Worm (Caenorhabditis elegans): Measurements from ENCODE around the gene tank-1.

The tank-1 gene

ce11 chrV:1321776-1322175, 36.3 kb upstream of the tank-1 start:
- TF ChIP-seq him-1 (tag; optimal IDR thresholded peaks at IDR 0.05): no peak
- TF ChIP-seq mel-28 (tag; optimal IDR thresholded peaks at IDR 0.05; ENCODE audit: borderline replicate concordance): no peak
- no peak for TF ChIP-seq bed-1 (GFP tag; IDR thresholded peaks at IDR 0.05)
- TF ChIP-seq F39B2.1 (GFP tag; IDR thresholded peaks at IDR 0.05): no peak
- no peak for TF ChIP-seq lin-40 (tag; optimal IDR thresholded peaks at IDR 0.05)
- no peak for TF ChIP-seq F49E8.2 (tag; optimal IDR thresholded peaks at IDR 0.05; ENCODE audit: insufficient read depth)
- no peak for TF ChIP-seq F23B12.7 (tag; optimal IDR thresholded peaks at IDR 0.05; ENCODE audit: insufficient read depth)
- no peak for TF ChIP-seq ceh-40 (GFP tag; IDR thresholded peaks at IDR 0.05)
- TF ChIP-seq tbp1 (GFP tag; optimal IDR thresholded peaks at IDR 0.05): no peak
- TF ChIP-seq F37B4.10 (GFP tag; IDR thresholded peaks at IDR 0.05): no peak
- TF ChIP-seq Y53F4B.3 (GFP tag; IDR thresholded peaks at IDR 0.05): no peak
- no peak for TF ChIP-seq dpl-1 (GFP tag; optimal IDR thresholded peaks at IDR 0.05)
- TF ChIP-seq B0019.2 (GFP tag; conservative IDR thresholded peaks at IDR 0.05): no peak
- no peak for TF ChIP-seq snpc-3.4 (tag; optimal IDR thresholded peaks at IDR 0.05)
- TF ChIP-seq ama-1 (optimal IDR thresholded peaks at IDR 0.05): no peak
- no peak for TF ChIP-seq ama-1 (GFP tag; optimal IDR thresholded peaks at IDR 0.05)
- TF ChIP-seq snpc-4 (GFP tag; optimal IDR thresholded peaks at IDR 0.05): no peak
- TF ChIP-seq snpc-4 (tag; optimal IDR thresholded peaks at IDR 0.05): no peak
- no peak for TF ChIP-seq F55B11.4 (tag; optimal IDR thresholded peaks at IDR 0.05; ENCODE audit: borderline replicate concordance, insufficient read depth)
- no peak for TF ChIP-seq attf-3 (GFP tag; conservative IDR thresholded peaks at IDR 0.05)
- TF ChIP-seq rpc-1 (optimal IDR thresholded peaks at IDR 0.05): no peak
- TF ChIP-seq rpc-1 (tag; optimal IDR thresholded peaks at IDR 0.05): no peak

ce11 chrV:1317869-1318354, 32.4 kb upstream of the tank-1 start, which contains the start of gene F16B3.3:
Gene F16B3.3, minus strand, starts transcription at chrV:1317919.
- TF ChIP-seq aptf-3 (GFP tag; IDR thresholded peaks at IDR 0.05): no peak

DNA sequence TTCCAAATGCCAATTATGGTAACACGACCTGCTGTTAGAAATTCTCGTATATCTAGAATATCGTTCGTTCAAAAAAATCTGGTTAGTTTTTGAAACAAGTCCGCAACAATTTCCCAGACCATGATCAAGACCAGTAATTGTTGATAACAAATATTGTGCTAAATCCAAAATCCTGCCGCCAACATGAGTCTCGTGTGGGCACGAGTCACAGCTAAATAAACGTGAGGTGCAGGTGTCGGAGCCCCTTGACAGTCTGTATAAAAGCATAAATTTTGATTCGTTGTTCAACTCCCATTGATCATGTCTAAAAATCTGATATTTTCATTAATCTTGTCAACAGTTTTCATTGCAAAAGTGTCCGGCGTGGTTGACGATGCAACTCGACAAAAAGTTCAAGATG, 29.3 kb upstream of the tank-1 start, which contains the start of gene F16B3.2:
F16B3.2 (plus strand) TSS at position 301 of the 400 bp plus-strand sequence.
- TF ChIP-seq Y67H2A.10 (GFP tag; conservative IDR thresholded peaks at IDR 0.05): no peak
- no peak for TF ChIP-seq bed-1 (GFP tag; IDR thresholded peaks at IDR 0.05)
- no peak for TF ChIP-seq rec-8 (tag; optimal IDR thresholded peaks at IDR 0.05)
- no peak for TF ChIP-seq Y79H2A.3 (GFP tag; conservative IDR thresholded peaks at IDR 0.05)
- TF ChIP-seq B0261.1 (tag; optimal IDR thresholded peaks at IDR 0.05): no peak

DNA sequence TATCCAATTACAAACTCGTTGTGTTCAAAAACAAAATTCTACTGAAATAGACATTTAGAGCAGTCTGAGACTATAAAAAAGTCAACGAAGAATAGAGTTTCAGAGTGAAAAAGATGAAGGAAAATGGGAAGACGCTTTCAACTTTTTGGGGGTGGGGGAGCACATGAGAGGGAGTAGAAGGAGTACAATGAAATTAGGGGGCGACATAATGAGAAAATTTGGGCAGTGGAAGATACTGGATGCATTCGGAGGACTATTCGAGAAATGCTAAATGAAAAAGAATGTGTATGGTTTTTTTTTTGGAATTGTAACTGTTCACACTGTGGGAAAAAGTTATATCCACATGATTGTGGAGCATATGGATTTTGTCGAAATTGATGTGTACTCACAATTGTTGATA, 27.8 kb upstream of the tank-1 start:
- TF ChIP-seq nfya-1 (tag; optimal IDR thresholded peaks at IDR 0.05; ENCODE audit: borderline replicate concordance, insufficient read depth) (no peak), K12H6.12 (tag; optimal IDR thresholded peaks at IDR 0.05) (no peak)

DNA sequence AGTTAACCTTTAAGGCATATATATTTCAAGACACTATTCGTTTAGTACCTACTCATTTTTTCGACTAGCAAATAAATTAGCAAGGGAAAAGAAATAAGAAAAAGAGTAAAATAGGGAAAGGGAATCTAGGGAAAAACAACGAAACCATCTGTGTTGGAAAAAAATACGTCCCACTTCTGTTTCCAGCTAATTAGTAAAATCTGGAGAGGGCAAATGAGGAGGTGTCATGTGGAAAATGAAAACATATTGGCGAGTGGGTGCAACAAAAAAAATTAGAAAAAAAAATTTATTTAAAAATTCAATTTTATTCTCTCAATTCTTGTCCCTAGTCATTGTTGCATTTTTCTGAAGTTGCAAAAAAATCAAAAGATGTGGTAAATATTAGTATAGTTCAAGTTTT, 22.2 kb upstream of the tank-1 start:
- TF ChIP-seq ZK185.1 (tag; optimal IDR thresholded peaks at IDR 0.05; ENCODE audit: poor library complexity, severe bottlenecking) (no peak), fkh-3 (tag; optimal IDR thresholded peaks at IDR 0.05) (no peak), ceh-40 (GFP tag; IDR thresholded peaks at IDR 0.05) (no peak), cebp-2 (GFP tag; IDR thresholded peaks at IDR 0.05) (no peak), hlh-26 (GFP tag; conservative IDR thresholded peaks at IDR 0.05) (no peak), F10E7.11 (tag; optimal IDR thresholded peaks at IDR 0.05) (no peak), K11D2.4 (GFP tag; IDR thresholded peaks at IDR 0.05) (no peak), egrh-3 (GFP tag; IDR thresholded peaks at IDR 0.05) (no peak), F39B2.1 (GFP tag; IDR thresholded peaks at IDR 0.05) (no peak), snpc-3.4 (tag; optimal IDR thresholded peaks at IDR 0.05) (no peak), nhr-27 (tag; optimal IDR thresholded peaks at IDR 0.05) (no peak), nfya-1 (tag; optimal IDR thresholded peaks at IDR 0.05; ENCODE audit: borderline replicate concordance, insufficient read depth) (no peak), lin-26 (GFP tag; IDR thresholded peaks at IDR 0.05) (no peak), lir-1 (GFP tag; conservative IDR thresholded peaks at IDR 0.05) (no peak), Y67H2A.10 (GFP tag; conservative IDR thresholded peaks at IDR 0.05) (no peak), B0035.1 (tag; optimal IDR thresholded peaks at IDR 0.05) (no peak), chd-7 (tag; optimal IDR thresholded peaks at IDR 0.05) (no peak), madf-8 (GFP tag; conservative IDR thresholded peaks at IDR 0.05) (no peak)
